Fruit fly (Drosophila melanogaster) whole organism, embryonic: ENCODE results near the gene bin.
A peak's percentile ranks its signal among the peaks of the same experiment; 100 is the strongest.

ENCODE experiments used
- Atf3 ChIP-seq: fragments of 200-800 bp; sonication (Bioruptor generic); optimal IDR thresholded peaks from 3 replicates; lab custom pipeline; 2016; ENCODE audit warnings: missing biosample characterization, missing genetic modification characterization
- CG10274 ChIP-seq: fragments of 200-800 bp; sonication (Bioruptor generic); optimal IDR thresholded peaks from 3 replicates; lab custom pipeline; 2017; ENCODE audit warnings: missing biosample characterization, mild to moderate bottlenecking, missing genetic modification characterization
- CG11085 ChIP-seq: fragments of 200-800 bp; sonication (Bioruptor generic); IDR thresholded peaks from 2 replicates; pipeline ENCODE4 v1.3.6; 2022; ENCODE audit warnings: missing biosample characterization, missing genetic modification characterization
- CG11504 ChIP-seq: fragments of 200-800 bp; sonication (Bioruptor generic); optimal IDR thresholded peaks from 3 replicates; lab custom pipeline; 2019; ENCODE audit warnings: missing biosample characterization, mild to moderate bottlenecking, missing genetic modification characterization, moderate library complexity
- CG12744 ChIP-seq: fragments of 200-800 bp; sonication (Bioruptor generic); optimal IDR thresholded peaks from 2 replicates; lab custom pipeline; 2016; ENCODE audit warnings: missing biosample characterization, missing genetic modification characterization
- CG13624 ChIP-seq: fragments of 200-800 bp; sonication (Bioruptor generic); optimal IDR thresholded peaks from 2 replicates; lab custom pipeline; 2016; ENCODE audit warnings: missing biosample characterization, missing genetic modification characterization
- CG14710 ChIP-seq: fragments of 200-800 bp; sonication (Bioruptor generic); optimal IDR thresholded peaks from 3 replicates; lab custom pipeline; 2019; ENCODE audit warnings: missing biosample characterization, mild to moderate bottlenecking, missing genetic modification characterization, moderate library complexity
- CG17912 ChIP-seq: fragments of 200-800 bp; sonication (Bioruptor generic); optimal IDR thresholded peaks from 2 replicates; lab custom pipeline; 2018; ENCODE audit warnings: missing biosample characterization, mild to moderate bottlenecking, missing genetic modification characterization
- CG2678 ChIP-seq: fragments of 200-800 bp; sonication (Bioruptor generic); optimal IDR thresholded peaks from 3 replicates; lab custom pipeline; 2019; ENCODE audit warnings: missing biosample characterization, mild to moderate bottlenecking, missing genetic modification characterization, moderate library complexity
- CG30403 ChIP-seq: fragments of 200-800 bp; sonication (Bioruptor generic); optimal IDR thresholded peaks from 3 replicates; lab custom pipeline; 2016; ENCODE audit warnings: missing biosample characterization, missing genetic modification characterization
- CG32772 ChIP-seq: fragments of 200-800 bp; sonication (Bioruptor generic); IDR thresholded peaks from 2 replicates; pipeline ENCODE4 v1.3.6; 2022; ENCODE audit warnings: missing biosample characterization, missing genetic modification characterization
- CG3726 ChIP-seq: fragments of 200-800 bp; sonication (Bioruptor generic); IDR thresholded peaks from 3 replicates; pipeline ENCODE4, ENCODE4 v1.3.6; 2022; ENCODE audit warnings: missing biosample characterization, missing genetic modification characterization
- CG3995 ChIP-seq: fragments of 200-800 bp; sonication (Bioruptor generic); optimal IDR thresholded peaks from 3 replicates; lab custom pipeline; 2016; ENCODE audit warnings: missing biosample characterization, missing genetic modification characterization
- CG6654 ChIP-seq: fragments of 200-800 bp; sonication (Bioruptor generic); optimal IDR thresholded peaks from 2 replicates; lab custom pipeline; 2017; ENCODE audit warnings: missing biosample characterization, mild to moderate bottlenecking, missing genetic modification characterization
- CG8089 ChIP-seq: fragments of 200-800 bp; sonication (Bioruptor generic); optimal IDR thresholded peaks from 3 replicates; lab custom pipeline; 2016; ENCODE audit warnings: missing biosample characterization, missing genetic modification characterization
- CG8765 ChIP-seq: fragments of 200-800 bp; sonication (Bioruptor generic); IDR thresholded peaks from 2 replicates; pipeline ENCODE4 v1.3.6; 2022; ENCODE audit warnings: missing biosample characterization, missing genetic modification characterization
- CHES-1-like ChIP-seq: fragments of 200-800 bp; sonication (Bioruptor generic); optimal IDR thresholded peaks from 2 replicates; lab custom pipeline; 2016; ENCODE audit warnings: missing biosample characterization, missing genetic modification characterization
- CoRest ChIP-seq: fragments of 200-800 bp; sonication (Bioruptor generic); optimal IDR thresholded peaks from 3 replicates; lab custom pipeline; 2018; ENCODE audit warnings: missing biosample characterization, mild to moderate bottlenecking, missing genetic modification characterization, moderate library complexity
- D19B ChIP-seq: fragments of 200-800 bp; sonication (Bioruptor generic); optimal IDR thresholded peaks from 2 replicates; lab custom pipeline; 2017; ENCODE audit warnings: missing biosample characterization, mild to moderate bottlenecking, missing genetic modification characterization
- Ets65A ChIP-seq: fragments of 200-800 bp; sonication (Bioruptor generic); peaks from one replicate; lab custom pipeline; 2016; ENCODE audit warnings: missing biosample characterization, missing genetic modification characterization
- H15 ChIP-seq: fragments of 200-800 bp; sonication (Bioruptor generic); IDR thresholded peaks from 3 replicates; pipeline ENCODE4 v1.3.6; 2022; ENCODE audit warnings: missing biosample characterization, missing genetic modification characterization
- HLH4C ChIP-seq: fragments of 200-800 bp; sonication (Bioruptor generic); IDR thresholded peaks from 3 replicates; pipeline ENCODE4 v1.3.6; 2022; ENCODE audit warnings: missing biosample characterization, missing genetic modification characterization; ENCODE audit not compliant: partially characterized antibody
- Hand ChIP-seq: fragments of 200-800 bp; sonication (Bioruptor generic); optimal IDR thresholded peaks from 2 replicates; lab custom pipeline; 2017; ENCODE audit warnings: mild to moderate bottlenecking, missing biosample characterization, missing genetic modification reagents, missing genetic modification characterization
- Lhr ChIP-seq: fragments of 200-800 bp; sonication (Bioruptor generic); optimal IDR thresholded peaks from 3 replicates; lab custom pipeline; 2017; ENCODE audit warnings: mild to moderate bottlenecking, missing biosample characterization, missing genetic modification reagents, missing genetic modification characterization
- MESR4 ChIP-seq: fragments of 200-800 bp; sonication (Bioruptor generic); optimal IDR thresholded peaks from 2 replicates; lab custom pipeline; 2018; ENCODE audit warnings: missing biosample characterization, mild to moderate bottlenecking, missing genetic modification characterization, moderate library complexity
- NC2β ChIP-seq: fragments of 200-800 bp; sonication (Bioruptor generic); optimal IDR thresholded peaks from 2 replicates; lab custom pipeline; 2016; ENCODE audit warnings: missing biosample characterization, missing genetic modification characterization
- NFAT ChIP-seq: fragments of 200-800 bp; sonication (Bioruptor generic); IDR thresholded peaks from 2 replicates; pipeline ENCODE4 v1.3.6; 2022; ENCODE audit warnings: missing biosample characterization, missing genetic modification characterization
- Nf-YC ChIP-seq: fragments of 200-800 bp; optimal IDR thresholded peaks from 3 replicates; lab custom pipeline; 2019; ENCODE audit warnings: missing biosample characterization, mild to moderate bottlenecking, missing genetic modification characterization, moderate library complexity
- Six4 ChIP-seq: fragments of 200-800 bp; sonication (Bioruptor generic); optimal IDR thresholded peaks from 2 replicates; lab custom pipeline; 2016; ENCODE audit warnings: missing biosample characterization, missing genetic modification characterization
- Ssrp ChIP-seq: fragments of 200-800 bp; sonication (Bioruptor generic); optimal IDR thresholded peaks from 2 replicates; lab custom pipeline; 2018; ENCODE audit warnings: missing biosample characterization, mild to moderate bottlenecking, missing genetic modification characterization, moderate library complexity
- Stat92E ChIP-seq, 3 experiments: fragments of >200 bp in 2 of 3; fragments of 200-800 bp in 1 of 3; sonication (Bioruptor generic) in 1 of 3; optimal IDR thresholded peaks; 2 replicates each; lab custom pipeline; 2017 to 2019; ENCODE audit warnings: missing biosample characterization in 3 of 3, missing genetic modification characterization in 3 of 3, mild to moderate bottlenecking in 1 of 3, moderate library complexity in 1 of 3
- bab2 ChIP-seq: fragments of 200-800 bp; sonication (Bioruptor generic); optimal IDR thresholded peaks from 2 replicates; lab custom pipeline; 2016; ENCODE audit warnings: missing biosample characterization, missing genetic modification characterization
- crol ChIP-seq: fragments of 200-800 bp; sonication (Bioruptor generic); IDR thresholded peaks from 2 replicates; pipeline ENCODE4 v1.3.6; 2022; ENCODE audit warnings: missing biosample characterization, missing genetic modification characterization
- dati ChIP-seq: fragments of 200-800 bp; sonication (Bioruptor generic); IDR thresholded peaks from 2 replicates; pipeline ENCODE4 v1.3.6; 2022; ENCODE audit warnings: missing biosample characterization, missing genetic modification characterization
- ftz-f1 ChIP-seq: fragments of 200-800 bp; sonication (Bioruptor generic); optimal IDR thresholded peaks from 2 replicates; lab custom pipeline; 2016; ENCODE audit warnings: missing biosample characterization, missing genetic modification characterization
- gem ChIP-seq: fragments of 200-800 bp; sonication (Bioruptor generic); optimal IDR thresholded peaks from 2 replicates; lab custom pipeline; 2019; ENCODE audit warnings: missing biosample characterization, mild to moderate bottlenecking, missing genetic modification characterization, moderate library complexity
- h ChIP-seq: fragments of >200 bp; optimal IDR thresholded peaks from 2 replicates; lab custom pipeline; 2017
- her ChIP-seq: fragments of 200-800 bp; sonication (Bioruptor generic); optimal IDR thresholded peaks from 2 replicates; lab custom pipeline; 2016; ENCODE audit warnings: missing biosample characterization, missing genetic modification characterization
- jumu ChIP-seq: fragments of 200-800 bp; sonication (Bioruptor generic); optimal IDR thresholded peaks from 3 replicates; lab custom pipeline; 2016; ENCODE audit warnings: missing biosample characterization, missing genetic modification characterization
- ken ChIP-seq: fragments of 200-800 bp; sonication (Bioruptor generic); IDR thresholded peaks from 3 replicates; pipeline ENCODE4 v1.3.6; 2022; ENCODE audit warnings: missing biosample characterization, missing genetic modification characterization
- klu ChIP-seq: fragments of 200-800 bp; sonication (Bioruptor generic); IDR thresholded peaks from 2 replicates; pipeline ENCODE4 v1.3.6; 2022; ENCODE audit warnings: missing biosample characterization, missing genetic modification characterization
- lov ChIP-seq, 2 experiments: fragments of 200-800 bp in 1 of 2; fragments of >200 bp in 1 of 2; sonication (Bioruptor generic) in 1 of 2; IDR thresholded peaks in 1 of 2; optimal IDR thresholded peaks in 1 of 2; 2 replicates in 1 of 2; 3 replicates in 1 of 2; pipeline versions ENCODE4 v1.3.6 to Lab custom; 2017 to 2022; ENCODE audit warnings: missing biosample characterization in 1 of 2, missing genetic modification characterization in 1 of 2
- luna ChIP-seq: fragments of 200-800 bp; sonication (Bioruptor generic); optimal IDR thresholded peaks from 2 replicates; lab custom pipeline; 2016; ENCODE audit warnings: missing biosample characterization, missing genetic modification characterization
- mirr ChIP-seq: fragments of 200-800 bp; sonication (Bioruptor generic); optimal IDR thresholded peaks from 3 replicates; lab custom pipeline; 2018; ENCODE audit warnings: missing biosample characterization, mild to moderate bottlenecking, missing genetic modification characterization
- otp ChIP-seq: fragments of 200-800 bp; sonication (Bioruptor generic); IDR thresholded peaks from 3 replicates; pipeline ENCODE4, ENCODE4 v1.3.6; 2022; ENCODE audit warnings: missing biosample characterization, missing genetic modification characterization
- tap ChIP-seq: fragments of 200-800 bp; optimal IDR thresholded peaks from 3 replicates; lab custom pipeline; 2019; ENCODE audit warnings: missing biosample characterization, mild to moderate bottlenecking, missing genetic modification characterization, moderate library complexity
- vvl ChIP-seq: fragments of 200-800 bp; sonication (Bioruptor generic); IDR thresholded peaks from 2 replicates; pipeline ENCODE4 v1.3.6; 2022; ENCODE audit warnings: missing biosample characterization, missing genetic modification characterization
- wdn ChIP-seq: fragments of 200-800 bp; sonication (Bioruptor generic); IDR thresholded peaks from 2 replicates; pipeline ENCODE4 v1.3.6; 2022; ENCODE audit warnings: missing biosample characterization, missing genetic modification characterization
- wor ChIP-seq: fragments of 200-800 bp; sonication (Bioruptor generic); IDR thresholded peaks from 2 replicates; pipeline ENCODE4 v1.3.6; 2022; ENCODE audit warnings: missing biosample characterization, missing genetic modification characterization

The bin gene

dm6 chr3L:6981823-6982222 lies 8.6 kb upstream of the bin start (continued):
- no peak for TF ChIP-seq CG11085 (GFP tag; lab: Robert Waterston, UW)
- no peak for TF ChIP-seq ftz-f1 (GFP tag; lab: Kevin White, UChicago)
- TF ChIP-seq tap (tag; lab: Kevin White, UChicago) = no peak
- no peak for TF ChIP-seq wor (GFP tag; lab: Robert Waterston, UW)
- TF ChIP-seq CG8765 (GFP tag; lab: Robert Waterston, UW) = peak; percentile 62; the same call in 1 of the 2 replicates
- no peak for TF ChIP-seq CG17912 (GFP tag; lab: Kevin White, UChicago)
- peak; percentile 29 for TF ChIP-seq Six4 (GFP tag; lab: Kevin White, UChicago)
- TF ChIP-seq D19B (GFP tag; lab: Kevin White, UChicago) = no peak
- TF ChIP-seq ken (GFP tag; lab: Robert Waterston, UW) = 0 out of 3 replicates have a peak, but pooled peaks have one; percentile 27
- peak; percentile 20 for TF ChIP-seq jumu
- TF ChIP-seq vvl = peak; percentile 31; the same call in 1 of the 2 replicates
- peak; percentile 39 for TF ChIP-seq CG30403 (GFP tag; lab: Kevin White, UChicago)
- TF ChIP-seq CoRest (tag; lab: Kevin White, UChicago) = peak; percentile 71
- TF ChIP-seq lov (optimal IDR thresholded peaks at IDR 0.05; lab: Kevin White, UChicago) = no peak
- no peak for TF ChIP-seq lov (GFP tag; IDR thresholded peaks at IDR 0.05; lab: Robert Waterston, UW)
- no peak for TF ChIP-seq wdn (GFP tag; lab: Robert Waterston, UW)
- no peak for TF ChIP-seq CG3726 (GFP tag; lab: Robert Waterston, UW)
- no peak for TF ChIP-seq CG6654 (GFP tag; lab: Kevin White, UChicago)
- no peak for TF ChIP-seq dati (GFP tag; lab: Robert Waterston, UW)
- TF ChIP-seq CG10274 = no peak
- peak; percentile 45 for TF ChIP-seq CG2678
- TF ChIP-seq h (lab: Kevin White, UChicago) = no peak
- TF ChIP-seq CG32772 (GFP tag; lab: Robert Waterston, UW) = no peak
- peak; percentile 16 for TF ChIP-seq Ets65A
- peak; percentile 30 for TF ChIP-seq Lhr
- no peak for TF ChIP-seq CG3995 (GFP tag; lab: Kevin White, UChicago)
- TF ChIP-seq CG13624 = no peak
- no peak for TF ChIP-seq NFAT (GFP tag; lab: Robert Waterston, UW)
- no peak for TF ChIP-seq mirr (GFP tag; lab: Kevin White, UChicago)
- peak; percentile 57 for TF ChIP-seq CG14710 (tag; lab: Kevin White, UChicago)
- no peak for TF ChIP-seq Atf3 (GFP tag; lab: Kevin White, UChicago)
- TF ChIP-seq CHES-1-like (GFP tag; lab: Kevin White, UChicago) = no peak
- TF ChIP-seq HLH4C (GFP tag; lab: Robert Waterston, UW) = no peak
- no peak for TF ChIP-seq Nf-YC (tag; lab: Kevin White, UChicago)
- no peak for TF ChIP-seq NC2β
- TF ChIP-seq luna (GFP tag; lab: Kevin White, UChicago) = no peak
- no peak for TF ChIP-seq H15
- peak; percentile 68 for TF ChIP-seq Ssrp
- TF ChIP-seq gem = peak; percentile 74
- no peak for TF ChIP-seq CG12744
- no peak for TF ChIP-seq her (GFP tag; lab: Kevin White, UChicago)
- no peak for TF ChIP-seq CG8089
- TF ChIP-seq otp (GFP tag; lab: Robert Waterston, UW) = no peak
- TF ChIP-seq Hand = no peak
- peak; percentile 44 for TF ChIP-seq bab2 (GFP tag; lab: Kevin White, UChicago)
- peak; percentile 49 for TF ChIP-seq CG11504
- TF ChIP-seq klu (GFP tag; lab: Robert Waterston, UW) = no peak
- no peak for TF ChIP-seq crol (GFP tag; lab: Robert Waterston, UW)
- no peak for TF ChIP-seq Stat92E (GFP tag; optimal IDR thresholded peaks at IDR 0.05; lab: Kevin White, UChicago)
- no peak for TF ChIP-seq MESR4 (GFP tag; lab: Kevin White, UChicago)
